Fruit fly (Drosophila melanogaster): Measurements from ENCODE around the gene Ilp6.

Gene Ilp6

DNA sequence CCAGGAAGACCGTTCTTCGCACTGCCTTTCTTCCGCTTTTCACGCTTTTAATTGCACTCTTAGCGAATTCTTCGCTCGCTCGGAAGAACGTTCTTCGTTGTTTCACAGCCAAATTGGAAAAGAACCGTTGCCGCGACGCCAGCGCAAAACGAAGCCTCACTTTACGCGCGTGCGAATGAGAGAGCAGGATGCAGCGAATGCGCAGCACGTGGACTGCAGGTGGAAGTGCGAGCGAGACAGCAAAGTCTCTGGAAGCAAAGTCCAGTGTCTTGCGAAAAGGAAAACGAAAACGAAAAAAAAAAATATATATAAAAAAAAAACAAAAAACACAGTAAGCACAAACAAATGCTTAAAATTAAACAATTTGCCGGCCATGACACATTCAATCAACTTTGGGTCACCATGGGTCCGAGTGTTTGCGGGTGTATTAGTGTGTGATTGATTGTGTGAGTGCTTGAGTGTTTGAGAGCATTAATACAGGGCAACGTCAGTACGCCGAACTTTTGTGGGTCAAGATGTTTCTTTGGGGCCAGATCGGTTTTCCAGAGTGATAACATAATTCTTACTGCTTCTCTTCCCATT lies at the start of gene Ilp6:
Gene Ilp6 (minus strand): TSS at position 103 of the 582 bp plus-strand sequence.
- peak; percentile 54 for TF ChIP-seq CG8632 (GFP tag; optimal IDR thresholded peaks at IDR 0.05)
- no peak for TF ChIP-seq CG4318 (GFP tag; optimal IDR thresholded peaks at IDR 0.05)
- TF ChIP-seq CG8119 (GFP tag; IDR thresholded peaks at IDR 0.05): peak; percentile 32; the same call in 1 of the 3 replicates
- TF ChIP-seq achi (GFP tag; optimal IDR thresholded peaks at IDR 0.05): peak; percentile 31
- peak; percentile 57 for TF ChIP-seq topi (GFP tag; optimal IDR thresholded peaks at IDR 0.05)
- no peak for TF ChIP-seq CG11294 (GFP tag; IDR thresholded peaks at IDR 0.05)
- TF ChIP-seq CG16779 (tag; optimal IDR thresholded peaks at IDR 0.05): peak; percentile 71
- peak; percentile 81 for TF ChIP-seq svp (GFP tag)
- peak; percentile 64 for TF ChIP-seq CG6808 (GFP tag; optimal IDR thresholded peaks at IDR 0.05)
- no peak for TF ChIP-seq lz (GFP tag; optimal IDR thresholded peaks at IDR 0.05)
- TF ChIP-seq CG11762 (GFP tag; optimal IDR thresholded peaks at IDR 0.05; ENCODE audit: insufficient read depth): peak; percentile 5
- TF ChIP-seq cyc (GFP tag; optimal IDR thresholded peaks at IDR 0.05): peak; percentile 0
- peak; percentile 17 for TF ChIP-seq dsx (GFP tag; optimal IDR thresholded peaks at IDR 0.05; ENCODE audit: poor library complexity, severe bottlenecking)
- TF ChIP-seq fd85E (GFP tag; optimal IDR thresholded peaks at IDR 0.05): no peak
- no peak for TF ChIP-seq Lpt (GFP tag; optimal IDR thresholded peaks at IDR 0.05)
- TF ChIP-seq esn (GFP tag; optimal IDR thresholded peaks at IDR 0.05): peak; percentile 17
- peak; percentile 19 for TF ChIP-seq CG32006 (GFP tag; optimal IDR thresholded peaks at IDR 0.05)
- peak; percentile 52 for TF ChIP-seq CG1621 (tag; optimal IDR thresholded peaks at IDR 0.05)
- TF ChIP-seq OdsH (GFP tag; optimal IDR thresholded peaks at IDR 0.05): peak; percentile 23
- TF ChIP-seq CG31627 (GFP tag; optimal IDR thresholded peaks at IDR 0.05): peak; percentile 1
- peak; percentile 87 for TF ChIP-seq Eip93F (GFP tag; optimal IDR thresholded peaks at IDR 0.05)
- peak; percentile 73; the same call in 2 of the 3 replicates for TF ChIP-seq CG6163 (GFP tag; IDR thresholded peaks at IDR 0.05)
- no peak for TF ChIP-seq Hr38 (GFP tag; optimal IDR thresholded peaks at IDR 0.05)
- no peak for TF ChIP-seq CG15336 (GFP tag; IDR thresholded peaks at IDR 0.05)
- peak; percentile 69 for TF ChIP-seq Sox102F (GFP tag; optimal IDR thresholded peaks at IDR 0.05)
- TF ChIP-seq vri (GFP tag; optimal IDR thresholded peaks at IDR 0.05): peak; percentile 32
- TF ChIP-seq Ets96B (tag; optimal IDR thresholded peaks at IDR 0.05): no peak
- TF ChIP-seq CG10631 (GFP tag; optimal IDR thresholded peaks at IDR 0.05): no peak
- TF ChIP-seq eg (GFP tag; IDR thresholded peaks at IDR 0.05): 0 out of 3 replicates have a peak, but pooled peaks have one; percentile 20
- TF ChIP-seq CG7368 (GFP tag; optimal IDR thresholded peaks at IDR 0.05): peak; percentile 55
- peak; percentile 52 for TF ChIP-seq CG6276 (GFP tag; optimal IDR thresholded peaks at IDR 0.05)
- TF ChIP-seq CG3032 (tag; optimal IDR thresholded peaks at IDR 0.05): no peak
- TF ChIP-seq Smox (GFP tag; optimal IDR thresholded peaks at IDR 0.05): peak; percentile 25
- peak; percentile 51 for TF ChIP-seq pdm3 (GFP tag; optimal IDR thresholded peaks at IDR 0.05)
- no peak for TF ChIP-seq Gug (GFP tag; IDR thresholded peaks at IDR 0.05)
- peak; percentile 7 for TF ChIP-seq Eip75B (GFP tag; optimal IDR thresholded peaks at IDR 0.05)
- peak; percentile 84 for TF ChIP-seq Eip78C (GFP tag)
- peak; percentile 36 for TF ChIP-seq CG3919 (GFP tag; optimal IDR thresholded peaks at IDR 0.05)
- no peak for TF ChIP-seq Hr39 (GFP tag; optimal IDR thresholded peaks at IDR 0.05)
- TF ChIP-seq Met (GFP tag; optimal IDR thresholded peaks at IDR 0.05): peak; percentile 60
- peak; percentile 25 to 30 for TF ChIP-seq salr (GFP tag; optimal IDR thresholded peaks at IDR 0.05)
- TF ChIP-seq CG34406 (GFP tag; optimal IDR thresholded peaks at IDR 0.05): peak; percentile 35
- TF ChIP-seq CG6792 (GFP tag; optimal IDR thresholded peaks at IDR 0.05): no peak
- no peak for TF ChIP-seq fd59A (GFP tag; optimal IDR thresholded peaks at IDR 0.05)
- TF ChIP-seq ss (GFP tag; optimal IDR thresholded peaks at IDR 0.05): peak; percentile 81 to 83
- peak; percentile 49 for TF ChIP-seq CG10669 (GFP tag; optimal IDR thresholded peaks at IDR 0.05)
- peak; percentile 43 for TF ChIP-seq spab (GFP tag; optimal IDR thresholded peaks at IDR 0.05)
- peak; percentile 87 for TF ChIP-seq CG6854 (GFP tag; optimal IDR thresholded peaks at IDR 0.05)
- TF ChIP-seq Sox14 (GFP tag; optimal IDR thresholded peaks at IDR 0.05): peak; percentile 40
- TF ChIP-seq Sox15 (GFP tag; optimal IDR thresholded peaks at IDR 0.05): no peak
- peak; percentile 48 for TF ChIP-seq CG8319 (GFP tag; optimal IDR thresholded peaks at IDR 0.05)
- peak; percentile 70 for TF ChIP-seq net (GFP tag; optimal IDR thresholded peaks at IDR 0.05)
